Worm (Caenorhabditis elegans) whole organism, L4/young adult: ENCODE measurements around the gene F40G9.8.

Experiments
- W03F9.2 ChIP-seq: fragments of 150-350 bp; optimal IDR thresholded peaks from 2 replicates; lab custom pipeline; 2014; ENCODE audit warnings: missing biosample characterization, missing genetic modification characterization
- dao-5 ChIP-seq: sonication (generic microtip); optimal IDR thresholded peaks from 2 replicates; lab custom pipeline; 2016; ENCODE audit warnings: missing genotype, missing genetic modification characterization, moderate library complexity, missing compliant biosample characterization
- him-1 ChIP-seq: sonication (generic microtip); optimal IDR thresholded peaks from 2 replicates; lab custom pipeline; 2016; ENCODE audit warnings: missing genotype, missing genetic modification reagents, missing genetic modification characterization, missing compliant biosample characterization

Gene F40G9.8

ce11 chrIII:180963-181362 is 16.3 kb upstream of the F40G9.8 start, which contains the start of gene F40G9.5:
Gene F40G9.5 (plus strand): TSS chrIII:181263.
- TF ChIP-seq W03F9.2 (tag; lab: Kevin White, UChicago) (no peak), him-1 (tag; lab: Kevin White, UChicago) (no peak), dao-5 (tag; lab: Kevin White, UChicago) (no peak)

- no peak for TF ChIP-seq W03F9.2 (tag; lab: Kevin White, UChicago)
- TF ChIP-seq him-1 (tag; lab: Kevin White, UChicago) = no peak
- no peak for TF ChIP-seq dao-5 (tag; lab: Kevin White, UChicago)
Measured at ce11 chrIII:179123-179592, 14.5 kb upstream of the F40G9.8 start, which contains the start of gene F40G9.6. Gene F40G9.6 (plus strand): TSS chrIII:179542.

DNA sequence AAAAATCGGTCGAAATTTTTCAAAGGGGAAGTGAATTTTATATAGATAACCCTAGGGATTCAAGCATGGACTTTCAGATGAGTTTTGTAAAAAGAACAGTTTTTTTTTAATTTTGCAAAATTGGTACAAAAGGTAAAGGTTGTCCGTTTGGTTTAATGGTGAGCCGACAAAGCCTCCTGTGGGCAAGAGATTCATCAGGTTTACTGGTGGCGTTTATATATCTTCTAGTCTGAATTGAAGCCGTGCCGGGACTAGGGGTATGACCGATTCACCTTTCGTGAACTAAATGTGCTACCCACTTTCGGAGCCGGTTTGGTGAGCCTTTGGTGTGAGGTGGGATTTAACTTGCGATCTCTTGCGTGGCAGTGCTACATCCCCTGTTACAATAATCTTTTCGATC is 13.5 kb upstream of the F40G9.8 start:
- no peak for TF ChIP-seq W03F9.2 (tag; lab: Kevin White, UChicago)
- TF ChIP-seq dao-5 (tag; lab: Kevin White, UChicago) = no peak
- TF ChIP-seq him-1 (tag; lab: Kevin White, UChicago) = no peak

DNA sequence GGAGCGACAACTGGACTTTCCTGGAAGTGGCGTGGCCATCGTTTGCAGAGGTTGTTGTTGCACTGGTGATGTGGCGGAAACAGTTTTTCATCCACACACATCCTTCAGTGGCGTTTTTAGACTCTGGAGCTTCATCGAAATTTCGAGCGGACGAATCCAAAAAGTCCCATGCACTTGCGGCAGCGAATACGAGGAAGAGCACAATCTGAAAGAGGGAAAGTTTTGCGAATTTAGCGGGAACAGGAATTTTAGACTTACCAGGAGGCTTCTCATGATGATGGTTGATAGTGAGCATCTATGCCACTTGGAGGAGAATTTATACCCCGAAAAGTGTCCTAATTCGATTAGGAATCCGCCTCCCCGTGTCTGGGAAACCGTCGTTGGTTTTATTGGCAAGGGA is 13.0 kb upstream of the F40G9.8 start, which contains the start of gene F40G9.14:
Gene F40G9.14, minus strand, starts transcription at position 101 of the 400 bp plus-strand sequence.
- TF ChIP-seq him-1 (tag; lab: Kevin White, UChicago) (no peak), W03F9.2 (tag; lab: Kevin White, UChicago) (no peak), dao-5 (tag; lab: Kevin White, UChicago) (no peak)

DNA sequence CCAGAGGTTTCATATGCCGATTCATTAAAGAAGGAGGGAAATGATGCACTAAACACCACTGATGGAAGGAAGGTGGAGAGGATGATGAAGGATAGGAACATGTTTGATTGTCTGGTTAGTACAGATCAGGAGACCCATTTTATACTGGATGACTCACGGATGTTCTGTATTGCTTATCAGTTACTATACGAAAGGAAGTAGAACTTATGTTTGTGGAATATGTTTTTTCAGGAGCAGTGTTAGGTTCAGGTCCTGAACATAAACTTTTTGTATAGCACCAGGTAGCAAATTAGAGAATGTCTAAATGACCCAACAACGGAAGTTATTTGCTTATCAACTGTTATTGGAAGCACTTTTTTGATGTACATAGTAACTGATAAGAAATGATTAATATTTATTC is 11.1 kb upstream of the F40G9.8 start, which contains the start of gene clec-148:
Gene clec-148, minus strand, starts transcription at position 101 of the 400 bp plus-strand sequence.
- TF ChIP-seq dao-5 (tag; lab: Kevin White, UChicago) (no peak), him-1 (tag; lab: Kevin White, UChicago) (no peak), W03F9.2 (tag; lab: Kevin White, UChicago) (no peak)

ce11 chrIII:173501-173900 is 8.8 kb upstream of the F40G9.8 start, which contains the start of gene F40G9.19:
Gene F40G9.19 (plus strand): TSS chrIII:173801.
- no peak for TF ChIP-seq him-1 (tag; lab: Kevin White, UChicago)
- TF ChIP-seq W03F9.2 (tag; lab: Kevin White, UChicago) = no peak
- no peak for TF ChIP-seq dao-5 (tag; lab: Kevin White, UChicago)

- no peak for TF ChIP-seq him-1 (tag; lab: Kevin White, UChicago)
- TF ChIP-seq dao-5 (tag; lab: Kevin White, UChicago) = no peak
- no peak for TF ChIP-seq W03F9.2 (tag; lab: Kevin White, UChicago)
Measured at ce11 chrIII:171617-172016, 6.9 kb upstream of the F40G9.8 start, which contains the start of the genes F40G9.9 and F40G9.12. Gene F40G9.9 (minus strand): TSS chrIII:171717. Gene F40G9.12 (plus strand): TSS chrIII:171847.

DNA sequence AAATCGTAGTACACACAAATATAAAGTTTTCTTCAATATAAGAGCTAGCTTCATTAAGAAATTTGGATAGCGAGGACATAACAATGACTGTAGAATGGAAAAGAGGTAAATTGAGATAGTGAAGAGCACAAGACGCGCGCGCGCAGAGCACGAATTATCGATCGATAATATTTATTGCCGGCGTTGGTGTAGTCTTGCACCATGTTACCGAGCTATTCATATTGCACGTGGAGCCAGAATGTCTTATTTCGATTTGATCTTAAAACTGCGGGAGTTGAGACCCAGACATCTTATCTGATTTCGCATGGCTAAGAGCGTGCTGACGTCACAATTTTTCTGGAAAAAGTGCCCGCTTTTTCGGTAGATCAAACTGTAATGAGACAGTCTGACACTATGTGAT is 4.8 kb upstream of the F40G9.8 start, which contains the start of gene F40G9.18:
Gene F40G9.18, minus strand, starts transcription at position 101 of the 400 bp plus-strand sequence.
- TF ChIP-seq him-1 (tag; lab: Kevin White, UChicago) (no peak), dao-5 (tag; lab: Kevin White, UChicago) (no peak), W03F9.2 (tag; lab: Kevin White, UChicago) (no peak)

DNA sequence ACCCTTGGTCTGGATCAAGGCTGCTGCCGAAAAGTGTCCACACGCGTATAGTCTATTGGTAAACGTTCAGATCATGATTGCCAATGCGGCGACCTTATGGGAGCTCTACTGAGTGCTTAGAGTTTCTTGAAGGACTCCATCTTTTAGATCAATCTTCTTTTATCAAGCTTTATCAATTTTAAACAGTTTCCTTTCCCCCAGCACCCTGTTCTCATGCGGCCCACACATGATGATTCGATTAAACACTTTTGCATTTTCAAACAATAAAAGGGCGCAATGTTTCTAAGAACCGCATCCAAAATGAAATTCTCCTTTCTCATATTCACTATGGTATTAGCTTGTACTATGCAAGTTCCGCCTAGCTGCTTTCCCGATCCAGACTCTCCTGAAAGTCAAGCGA is 715 bp upstream of the F40G9.8 start, which contains the start of gene F40G9.7:
Gene F40G9.7, plus strand, starts transcription at position 301 of the 400 bp plus-strand sequence.
- TF ChIP-seq him-1 (tag; lab: Kevin White, UChicago) (no peak), W03F9.2 (tag; lab: Kevin White, UChicago) (no peak), dao-5 (tag; lab: Kevin White, UChicago) (no peak)

DNA sequence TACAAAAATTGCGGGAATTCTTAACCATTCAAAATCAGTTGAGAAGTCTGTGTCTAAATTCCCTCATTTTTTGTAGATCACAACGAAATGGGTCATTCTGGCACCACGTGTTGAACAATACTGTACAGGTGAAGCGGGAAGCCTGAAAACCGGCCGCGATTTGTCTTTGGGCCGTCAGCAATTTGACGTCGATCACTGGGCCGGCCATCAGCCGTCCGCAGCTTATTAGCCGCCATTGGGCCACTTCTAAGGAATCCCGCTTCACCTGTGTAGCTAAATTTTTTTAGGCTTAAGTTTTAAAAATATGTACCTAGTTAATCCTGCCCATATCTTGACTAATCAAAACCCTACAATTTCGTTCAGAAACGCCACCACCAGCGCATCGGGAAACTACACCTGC is 5.0 kb downstream of the F40G9.8 start:
- TF ChIP-seq W03F9.2 (tag; lab: Kevin White, UChicago) = no peak
- no peak for TF ChIP-seq dao-5 (tag; lab: Kevin White, UChicago)
- TF ChIP-seq him-1 (tag; lab: Kevin White, UChicago) = no peak

- TF ChIP-seq him-1 (tag; lab: Kevin White, UChicago) (no peak), W03F9.2 (tag; lab: Kevin White, UChicago) (no peak), dao-5 (tag; lab: Kevin White, UChicago) (no peak)
Measured at ce11 chrIII:159149-159548, 5.5 kb downstream of the F40G9.8 start.

ce11 chrIII:157980-158379 is 6.7 kb downstream of the F40G9.8 start:
- TF ChIP-seq dao-5 (tag; lab: Kevin White, UChicago) (no peak), him-1 (tag; lab: Kevin White, UChicago) (no peak), W03F9.2 (tag; lab: Kevin White, UChicago) (no peak)

ce11 chrIII:156645-157044 is 8.0 kb downstream of the F40G9.8 start, which contains the start of the genes zig-13 and ver-1:
Gene zig-13 (minus strand): TSS chrIII:156745.
Gene ver-1 (plus strand): TSS chrIII:156824.
- TF ChIP-seq him-1 (tag; lab: Kevin White, UChicago) = no peak
- TF ChIP-seq dao-5 (tag; lab: Kevin White, UChicago) = no peak
- TF ChIP-seq W03F9.2 (tag; lab: Kevin White, UChicago) = no peak

- TF ChIP-seq dao-5 (tag; lab: Kevin White, UChicago) (no peak), W03F9.2 (tag; lab: Kevin White, UChicago) (no peak), him-1 (tag; lab: Kevin White, UChicago) (no peak)
Measured at ce11 chrIII:154168-154567, 10.5 kb downstream of the F40G9.8 start.
